Fruit fly (Drosophila melanogaster): Measurements from ENCODE around the gene GluRS-m.

The GluRS-m gene

dm6 chr3L:16417024-16417423, at the start of gene GluRS-m:
TSS of gene GluRS-m (minus strand) at chr3L:16417177.
- no peak for TF ChIP-seq CTCF (optimal IDR thresholded peaks at IDR 0.05)
- TF ChIP-seq CG8478 (optimal IDR thresholded peaks at IDR 0.05) = no peak

dm6 chr3L:16463846-16464245, 46.9 kb upstream of the GluRS-m start:
- no peak for TF ChIP-seq CG8478 (optimal IDR thresholded peaks at IDR 0.05)
- TF ChIP-seq CTCF (optimal IDR thresholded peaks at IDR 0.05) = no peak

dm6 chr3L:16451887-16452751, 35.1 kb upstream of the GluRS-m start, which contains the start of gene dsx-c73A:
TSS of gene dsx-c73A (minus strand) at chr3L:16451958.
- no peak for TF ChIP-seq CTCF (optimal IDR thresholded peaks at IDR 0.05)
- no peak for TF ChIP-seq CG8478 (optimal IDR thresholded peaks at IDR 0.05)

- no peak for TF ChIP-seq CG8478 (optimal IDR thresholded peaks at IDR 0.05)
Observed at dm6 chr3L:16442628-16443027, 25.7 kb upstream of the GluRS-m start.

DNA sequence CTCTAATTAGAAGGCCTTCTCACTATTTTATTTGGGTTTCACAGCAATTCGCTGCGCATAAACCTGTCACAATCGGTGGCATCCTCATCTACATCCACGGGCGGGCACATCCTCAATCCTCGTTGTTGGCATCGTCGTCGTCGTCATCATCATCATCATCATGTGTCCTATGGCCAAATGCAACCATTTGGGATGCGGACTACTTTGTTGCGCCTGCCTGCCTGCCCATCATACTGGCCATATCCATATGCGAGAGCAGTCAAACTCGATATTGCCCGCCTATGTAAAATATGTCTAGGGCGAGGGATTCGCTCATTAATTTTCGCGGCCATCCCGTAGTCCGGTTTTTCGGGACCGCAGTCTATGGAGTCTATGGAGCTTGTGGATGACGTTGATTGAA, 20.3 kb upstream of the GluRS-m start:
- no peak for TF ChIP-seq CTCF (optimal IDR thresholded peaks at IDR 0.05)
- no peak for TF ChIP-seq CG8478 (optimal IDR thresholded peaks at IDR 0.05)

dm6 chr3L:16433556-16433955, 16.6 kb upstream of the GluRS-m start:
- TF ChIP-seq CG8478 (optimal IDR thresholded peaks at IDR 0.05) (no peak), CTCF (optimal IDR thresholded peaks at IDR 0.05) (no peak)

- TF ChIP-seq CTCF (optimal IDR thresholded peaks at IDR 0.05) (no peak), CG8478 (optimal IDR thresholded peaks at IDR 0.05) (no peak)
Observed at dm6 chr3L:16431056-16431455, 14.1 kb upstream of the GluRS-m start.

DNA sequence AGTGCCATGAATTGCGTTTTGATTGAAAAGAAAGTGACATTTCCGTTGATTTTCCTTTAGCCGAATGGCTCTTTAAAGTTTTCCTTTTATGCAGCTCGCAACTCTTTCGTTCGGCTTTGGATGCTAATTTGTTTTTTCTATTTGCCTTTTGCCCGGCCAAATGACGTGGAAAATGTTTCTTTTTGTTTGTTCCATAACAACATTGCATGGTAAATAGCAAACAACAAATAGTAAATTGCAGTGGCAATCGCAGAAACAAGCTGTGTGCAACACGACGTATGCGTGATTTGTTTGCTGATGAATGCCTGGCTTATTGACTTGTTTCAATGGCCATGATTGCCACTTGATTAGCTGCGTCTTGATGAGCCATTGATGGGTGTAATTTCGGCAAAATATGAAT, 12.5 kb upstream of the GluRS-m start:
- no peak for TF ChIP-seq CTCF (optimal IDR thresholded peaks at IDR 0.05)
- no peak for TF ChIP-seq CG8478 (optimal IDR thresholded peaks at IDR 0.05)

dm6 chr3L:16419059-16419773, 2.2 kb upstream of the GluRS-m start, which contains the start of the genes TyrRS and CG33158:
TSS of gene TyrRS (minus strand) at chr3L:16419302.
TSS of gene CG33158 (plus strand) at chr3L:16419597.
- TF ChIP-seq CTCF (optimal IDR thresholded peaks at IDR 0.05) (no peak), CG8478 (optimal IDR thresholded peaks at IDR 0.05) (no peak)

- TF ChIP-seq CTCF (optimal IDR thresholded peaks at IDR 0.05) (peak; percentile 68 to 92), CG8478 (optimal IDR thresholded peaks at IDR 0.05) (no peak)
Observed at dm6 chr3L:16412394-16412950, 4.5 kb downstream of the GluRS-m start, which contains the start of gene Serinc. TSS of gene Serinc (plus strand) at chr3L:16412722.

DNA sequence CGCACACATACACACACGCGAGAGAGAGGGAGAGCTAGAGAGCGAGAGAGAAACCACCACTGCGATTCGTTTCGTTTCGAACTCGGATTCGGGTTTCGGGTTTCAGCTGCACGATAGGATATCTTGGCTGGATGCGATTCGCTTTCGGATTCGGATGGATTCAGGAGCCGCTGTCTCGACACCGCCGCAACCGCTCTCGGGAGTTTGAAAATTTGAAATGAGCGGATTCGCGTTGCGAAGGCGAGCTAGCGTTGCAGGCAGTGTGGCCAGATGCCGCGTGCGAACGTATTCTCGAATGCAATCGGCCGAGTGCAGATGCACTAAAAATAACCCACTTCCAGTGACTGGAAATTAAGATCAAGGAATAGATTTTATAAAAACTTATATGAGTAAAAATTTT, 5.4 kb downstream of the GluRS-m start, which contains the start of gene fax:
Gene fax, minus strand, starts transcription at position 263 of the 400 bp plus-strand sequence.
- TF ChIP-seq CTCF (optimal IDR thresholded peaks at IDR 0.05) = peak in 1 of 2 experiments; percentile 60
- TF ChIP-seq CG8478 (optimal IDR thresholded peaks at IDR 0.05) = no peak

dm6 chr3L:16410234-16411119, 6.5 kb downstream of the GluRS-m start:
- no peak for TF ChIP-seq CTCF (optimal IDR thresholded peaks at IDR 0.05)
- no peak for TF ChIP-seq CG8478 (optimal IDR thresholded peaks at IDR 0.05)

DNA sequence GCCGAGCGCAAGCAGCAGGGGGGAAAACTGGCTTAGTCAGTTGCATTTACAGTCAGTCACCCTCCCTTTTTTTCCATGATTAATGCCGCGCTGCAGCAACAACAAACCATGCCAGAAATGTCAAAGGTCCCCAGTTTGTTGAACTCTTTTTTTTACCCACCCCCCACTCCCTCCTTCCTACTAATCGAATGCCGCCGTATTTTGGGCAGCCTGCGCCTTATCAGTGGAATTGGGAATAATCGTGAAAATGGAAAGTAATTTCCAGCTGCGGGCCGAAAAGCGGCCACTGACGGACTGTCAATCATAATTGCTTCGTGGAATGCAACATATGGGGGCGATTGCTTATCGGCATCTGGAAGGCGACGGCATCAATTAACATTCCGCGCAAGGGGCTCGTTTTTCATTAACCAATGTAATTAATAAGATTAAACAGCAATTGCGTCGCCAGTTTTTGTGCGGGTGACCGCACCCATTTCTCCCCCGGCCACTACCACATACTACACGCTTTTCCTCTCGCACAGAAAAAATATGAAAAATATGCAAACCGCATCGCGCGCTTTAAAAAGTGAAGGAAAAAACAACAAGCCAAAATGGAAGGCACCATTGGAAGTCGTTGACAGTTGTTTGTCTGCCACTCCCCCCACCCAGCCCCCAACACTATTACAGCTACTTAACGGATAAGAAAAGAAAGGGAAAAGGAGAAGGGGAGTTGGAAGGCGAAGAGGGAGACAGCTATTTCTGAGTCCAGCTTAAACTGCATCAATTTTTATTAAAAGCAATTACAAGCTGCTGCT, 7.3 kb downstream of the GluRS-m start:
- no peak for TF ChIP-seq CG8478 (optimal IDR thresholded peaks at IDR 0.05)
- no peak for TF ChIP-seq CTCF (optimal IDR thresholded peaks at IDR 0.05)

Measured in S2 (cell line).